Worm (Caenorhabditis elegans) whole organism, L2 larva: Measurements from ENCODE around the gene C16A11.5.

Experiments
- nhr-12 ChIP-seq: fragments of 150-350 bp; optimal IDR thresholded peaks from 2 replicates; lab custom pipeline; 2014; ENCODE audit warnings: missing biosample characterization, missing genetic modification characterization
- ztf-11 ChIP-seq: sonication (generic microtip); optimal IDR thresholded peaks from 2 replicates; lab custom pipeline; 2017; ENCODE audit warnings: missing biosample characterization, missing genetic modification characterization

DNA sequence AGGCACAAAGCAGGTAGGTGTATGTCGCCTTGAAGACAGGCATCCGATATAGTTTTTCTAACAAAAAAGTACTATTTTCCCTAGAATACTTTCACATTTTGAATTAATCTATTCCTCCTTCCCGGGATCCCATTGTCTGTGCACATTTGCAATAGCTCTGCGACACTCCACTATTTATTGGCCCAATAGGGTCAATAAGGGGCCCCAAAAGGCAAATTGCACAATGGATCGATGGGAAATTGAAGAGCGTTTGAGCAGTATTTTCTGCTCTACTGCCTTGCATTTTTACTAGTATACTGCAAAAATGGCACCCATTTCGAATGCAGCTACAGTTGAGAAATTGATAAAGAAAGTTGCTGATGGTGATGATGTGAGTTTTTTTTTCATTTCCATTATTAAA, 40.7 kb upstream of the C16A11.5 start, which contains the start of gene R03H10.11:
- no peak for TF ChIP-seq nhr-12 (tag; lab: Kevin White, UChicago)
- no peak for TF ChIP-seq ztf-11 (tag; lab: Kevin White, UChicago)
